Worm (Caenorhabditis elegans) whole organism, L3 larva: ENCODE results near the gene srz-56.
A peak's percentile ranks its signal among the peaks of the same experiment; 100 is the strongest.

Experiments used
- R02D3.7 ChIP-seq: fragments of 150-350 bp; optimal IDR thresholded peaks from 2 replicates; lab custom pipeline; 2014; ENCODE audit warnings: missing biosample characterization, missing genetic modification characterization
- ceh-16 ChIP-seq: sonication (generic microtip); optimal IDR thresholded peaks from 2 replicates; lab custom pipeline; 2017; ENCODE audit warnings: missing biosample characterization, missing genetic modification characterization
- ceh-28 ChIP-seq: fragments of 150-350 bp; optimal IDR thresholded peaks from 2 replicates; lab custom pipeline; 2014; ENCODE audit warnings: missing biosample characterization, missing genetic modification reagents, missing genetic modification characterization
- ceh-9 ChIP-seq: sonication (generic microtip); optimal IDR thresholded peaks from 2 replicates; lab custom pipeline; 2018; ENCODE audit warnings: missing biosample characterization, missing genetic modification characterization
- daf-12 ChIP-seq: fragments of 150-350 bp; optimal IDR thresholded peaks from 2 replicates; lab custom pipeline; 2014; ENCODE audit warnings: missing biosample characterization, missing genetic modification reagents, missing genetic modification characterization
- egl-27 ChIP-seq: sonication (generic microtip); optimal IDR thresholded peaks from 4 replicates; lab custom pipeline; 2017; ENCODE audit warnings: missing biosample characterization, missing genetic modification reagents, missing genetic modification characterization
- egl-5 ChIP-seq: fragments of 150-350 bp; optimal IDR thresholded peaks from 2 replicates; lab custom pipeline; 2017; ENCODE audit warnings: missing biosample characterization, missing genetic modification reagents, missing genetic modification characterization, inconsistent platforms
- elt-2 ChIP-seq: sonication (generic microtip); optimal IDR thresholded peaks from 2 replicates; lab custom pipeline; 2016; ENCODE audit warnings: missing genetic modification reagents, mild to moderate bottlenecking, missing genetic modification characterization, missing compliant biosample characterization
- eor-1 ChIP-seq, 2 experiments: fragments of 150-350 bp; optimal IDR thresholded peaks; 2 replicates each; lab custom pipeline; 2014 to 2018; ENCODE audit warnings: missing biosample characterization in 2 of 2, missing genetic modification characterization in 2 of 2
- fkh-10 ChIP-seq: sonication (generic microtip); optimal IDR thresholded peaks from 2 replicates; lab custom pipeline; 2017; ENCODE audit warnings: missing biosample characterization, missing genetic modification reagents, missing genetic modification characterization
- fos-1 ChIP-seq: fragments of 150-350 bp; optimal IDR thresholded peaks from 2 replicates; lab custom pipeline; 2014; ENCODE audit warnings: missing biosample characterization, missing genetic modification characterization
- hmg-11 ChIP-seq: sonication (generic microtip); optimal IDR thresholded peaks from 2 replicates; lab custom pipeline; 2016; ENCODE audit warnings: missing genetic modification characterization, missing compliant biosample characterization
- jun-1 ChIP-seq: fragments of 150-350 bp; optimal IDR thresholded peaks from 2 replicates; lab custom pipeline; 2014; ENCODE audit warnings: missing biosample characterization, missing genetic modification reagents, missing genetic modification characterization
- mml-1 ChIP-seq: fragments of 150-350 bp; sonication (generic microtip); optimal IDR thresholded peaks from 3 replicates; lab custom pipeline; 2014; ENCODE audit warnings: missing biosample characterization, missing genetic modification characterization
- nfya-1 ChIP-seq: sonication (generic microtip); optimal IDR thresholded peaks from 2 replicates; lab custom pipeline; 2017; ENCODE audit warnings: missing genetic modification characterization, mild to moderate bottlenecking, missing compliant biosample characterization, antibody characterized with exemption, moderate library complexity; ENCODE audit not compliant: insufficient read depth
- nhr-11 ChIP-seq: fragments of 150-350 bp; optimal IDR thresholded peaks from 2 replicates; lab custom pipeline; 2014; ENCODE audit warnings: missing biosample characterization, missing genetic modification characterization
- nhr-12 ChIP-seq: fragments of 150-350 bp; optimal IDR thresholded peaks from 2 replicates; lab custom pipeline; 2014; ENCODE audit warnings: missing biosample characterization, missing genetic modification characterization
- nhr-25 ChIP-seq: sonication (generic microtip); optimal IDR thresholded peaks from 2 replicates; lab custom pipeline; 2017; ENCODE audit warnings: missing biosample characterization, missing genetic modification characterization
- nhr-28 ChIP-seq: fragments of 150-350 bp; optimal IDR thresholded peaks from 2 replicates; lab custom pipeline; 2014; ENCODE audit warnings: missing biosample characterization, missing genetic modification characterization
- nhr-43 ChIP-seq: sonication (generic microtip); optimal IDR thresholded peaks from 2 replicates; lab custom pipeline; 2016; ENCODE audit warnings: mild to moderate bottlenecking, missing genetic modification characterization, missing compliant biosample characterization; ENCODE audit not compliant: poor library complexity, severe bottlenecking
- nhr-67 ChIP-seq: fragments of 150-350 bp; optimal IDR thresholded peaks from 2 replicates; lab custom pipeline; 2014; ENCODE audit warnings: missing biosample characterization, missing genetic modification characterization
- nhr-76 ChIP-seq: fragments of 150-350 bp; sonication (generic microtip); optimal IDR thresholded peaks from 5 replicates; lab custom pipeline; 2014; ENCODE audit warnings: missing biosample characterization, missing genetic modification characterization
- nhr-77 ChIP-seq: fragments of 150-350 bp; optimal IDR thresholded peaks from 2 replicates; lab custom pipeline; 2014; ENCODE audit warnings: missing biosample characterization, missing genetic modification characterization
- pha-4 ChIP-seq: fragments of 150-350 bp; optimal IDR thresholded peaks from 2 replicates; lab custom pipeline; 2014; ENCODE audit warnings: missing biosample characterization, missing genetic modification reagents, missing genetic modification characterization
- pqm-1 ChIP-seq: fragments of 150-350 bp; optimal IDR thresholded peaks from 2 replicates; lab custom pipeline; 2017; ENCODE audit warnings: missing biosample characterization, missing genetic modification characterization, inconsistent platforms
- sea-2 ChIP-seq: fragments of 150-350 bp; sonication (generic microtip); optimal IDR thresholded peaks from 4 replicates; lab custom pipeline; 2014; ENCODE audit warnings: missing biosample characterization, missing genetic modification reagents, missing genetic modification characterization
- skn-1 ChIP-seq: fragments of 150-350 bp; optimal IDR thresholded peaks from 2 replicates; lab custom pipeline; 2014; ENCODE audit warnings: missing biosample characterization, missing genetic modification characterization
- tbx-2 ChIP-seq: sonication (generic microtip); optimal IDR thresholded peaks from 2 replicates; lab custom pipeline; 2016; ENCODE audit warnings: mild to moderate bottlenecking, missing genetic modification characterization, missing compliant biosample characterization
- unc-39 ChIP-seq: sonication (generic microtip); optimal IDR thresholded peaks from 4 replicates; lab custom pipeline; 2017; ENCODE audit warnings: missing biosample characterization, missing genetic modification characterization
- unc-62 ChIP-seq: fragments of 150-350 bp; sonication (generic microtip); optimal IDR thresholded peaks from 4 replicates; lab custom pipeline; 2014; ENCODE audit warnings: missing biosample characterization, missing genetic modification reagents, missing genetic modification characterization
- zag-1 ChIP-seq: fragments of 150-350 bp; optimal IDR thresholded peaks from 2 replicates; lab custom pipeline; 2014; ENCODE audit warnings: missing biosample characterization, missing genetic modification characterization
- ztf-4 ChIP-seq: fragments of 150-350 bp; optimal IDR thresholded peaks from 2 replicates; lab custom pipeline; 2014; ENCODE audit warnings: missing biosample characterization, missing genetic modification characterization

Gene srz-56

DNA sequence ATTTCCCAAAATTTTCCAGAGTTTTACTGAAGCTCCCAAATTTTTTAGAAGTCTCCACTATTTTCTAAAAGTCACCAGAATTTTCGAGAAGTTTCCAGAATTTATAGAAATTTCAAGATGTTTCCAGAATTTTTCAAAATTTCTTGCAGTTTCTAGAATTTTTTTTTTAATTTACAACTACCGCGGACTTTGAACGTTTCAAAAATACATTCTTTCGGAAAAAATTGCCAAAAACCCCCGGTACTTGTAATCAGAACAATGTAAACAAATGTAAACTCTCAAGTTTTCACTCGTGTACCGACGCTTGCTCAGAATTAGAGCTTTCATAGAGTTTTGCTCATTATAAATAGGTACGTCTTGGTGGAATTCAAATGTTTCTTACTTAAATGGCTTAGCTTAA lies 32.2 kb downstream of the srz-56 start, which contains the start of gene fbxa-39:
Gene fbxa-39 (plus strand): TSS at position 301 of the 400 bp plus-strand sequence.
- TF ChIP-seq R02D3.7 = no peak
- no peak for TF ChIP-seq nhr-77 (tag; lab: Kevin White, UChicago)
- TF ChIP-seq fkh-10 (GFP tag; lab: Kevin White, UChicago) = no peak
- TF ChIP-seq elt-2 = no peak
- TF ChIP-seq nhr-28 (tag; lab: Kevin White, UChicago) = no peak
- TF ChIP-seq ceh-9 = no peak
- TF ChIP-seq fos-1 (tag; lab: Kevin White, UChicago) = no peak
- TF ChIP-seq tbx-2 (tag; lab: Kevin White, UChicago) = no peak
- TF ChIP-seq pqm-1 (tag; lab: Kevin White, UChicago) = no peak
- TF ChIP-seq nhr-67 (tag; lab: Kevin White, UChicago) = no peak
- no peak for TF ChIP-seq nhr-76
- TF ChIP-seq daf-12 = no peak
- TF ChIP-seq nfya-1 = no peak
- TF ChIP-seq zag-1 = no peak
- TF ChIP-seq mml-1 (tag; lab: Kevin White, UChicago) = no peak
- no peak for TF ChIP-seq sea-2 (GFP tag; lab: Kevin White, UChicago)

DNA sequence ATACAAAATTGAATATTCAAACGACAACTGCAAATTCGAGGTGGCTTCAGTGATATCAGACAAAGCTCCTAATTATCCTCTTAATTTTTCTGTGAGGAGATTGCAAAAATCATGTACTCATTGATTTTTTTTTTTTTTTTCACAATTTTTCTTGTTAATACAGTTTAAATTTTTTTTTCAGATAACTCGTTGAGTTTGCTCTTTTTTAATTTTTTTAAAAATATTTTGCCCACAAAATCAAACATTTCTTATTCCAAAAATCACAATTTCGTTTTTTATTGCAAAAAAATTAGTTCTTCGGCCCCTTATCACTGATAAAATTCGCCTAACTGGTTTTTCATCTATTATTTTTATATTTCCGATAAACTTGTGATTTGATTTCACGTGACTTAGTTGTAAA lies 36.3 kb downstream of the srz-56 start, which contains the start of gene Y54F10BM.21:
Gene Y54F10BM.21 (plus strand): TSS at position 301 of the 400 bp plus-strand sequence.
- TF ChIP-seq unc-39 (no peak), hmg-11 (no peak), zag-1 (no peak), nhr-11 (tag; lab: Kevin White, UChicago) (no peak), unc-62 (no peak), nhr-43 (tag; lab: Kevin White, UChicago) (no peak), fos-1 (tag; lab: Kevin White, UChicago) (no peak), tbx-2 (tag; lab: Kevin White, UChicago) (no peak), mml-1 (tag; lab: Kevin White, UChicago) (no peak), pha-4 (tag; lab: Kevin White, UChicago) (no peak)
- TF ChIP-seq, all 47 proteins: peak for 0

DNA sequence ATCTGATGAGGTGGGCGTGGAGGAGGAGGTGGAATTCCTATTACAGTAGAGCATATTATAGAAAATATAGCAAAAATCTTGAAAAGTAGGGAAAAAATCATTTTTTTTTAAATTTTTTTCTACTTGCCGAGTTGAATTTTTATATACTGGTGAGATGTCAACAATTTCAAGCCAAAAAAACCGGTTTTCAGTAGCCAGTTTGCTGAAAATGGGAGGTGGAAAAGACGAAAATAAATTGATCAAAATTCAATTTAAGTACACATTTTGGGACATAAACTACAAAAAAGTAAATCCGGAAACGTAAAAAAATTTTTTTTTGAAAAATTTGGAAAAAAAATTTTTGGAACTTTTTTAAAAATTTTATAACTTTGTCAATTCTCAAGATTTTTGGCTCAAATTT lies 38.9 kb downstream of the srz-56 start, which contains the start of gene Y54F10BM.23:
Gene Y54F10BM.23 (minus strand): TSS at position 101 of the 400 bp plus-strand sequence.
- TF ChIP-seq nhr-28 (tag; lab: Kevin White, UChicago) (no peak), ztf-4 (no peak), nhr-25 (no peak), nhr-77 (tag; lab: Kevin White, UChicago) (no peak), egl-5 (tag; lab: Kevin White, UChicago) (no peak), R02D3.7 (no peak), ceh-9 (no peak), ceh-28 (tag; lab: Kevin White, UChicago) (no peak), elt-2 (no peak), egl-27 (tag; lab: Kevin White, UChicago) (no peak), daf-12 (no peak), unc-39 (no peak), eor-1 (tag; optimal IDR thresholded peaks at IDR 0.05; lab: Kevin White, UChicago) (no peak), ceh-16 (no peak), nfya-1 (no peak), pqm-1 (tag; lab: Kevin White, UChicago) (no peak), nhr-12 (no peak)

DNA sequence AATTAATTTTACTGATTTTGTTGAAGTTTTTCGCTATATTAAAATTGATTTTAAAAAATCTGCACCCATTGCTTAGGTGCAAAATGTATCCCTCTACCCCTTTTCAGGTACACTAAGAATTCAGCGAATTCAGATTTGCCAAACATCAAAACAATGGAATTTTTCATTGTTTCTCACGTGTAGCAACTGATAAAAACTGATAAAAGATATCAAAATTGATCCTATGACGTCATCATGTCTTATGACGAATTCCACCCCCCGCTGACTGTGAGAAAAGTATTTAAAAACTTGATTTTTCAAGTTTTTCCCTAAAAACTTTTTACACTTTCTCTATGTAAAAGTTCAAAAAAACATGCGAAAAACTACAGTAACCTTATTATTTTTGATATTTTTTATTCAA lies 40.0 kb downstream of the srz-56 start, which contains the start of gene Y54F10BM.22:
Gene Y54F10BM.22 (plus strand): TSS at position 331 of the 400 bp plus-strand sequence.
- no peak for TF ChIP-seq skn-1 (tag; lab: Kevin White, UChicago)
- TF ChIP-seq, all 47 proteins: peak for 0

DNA sequence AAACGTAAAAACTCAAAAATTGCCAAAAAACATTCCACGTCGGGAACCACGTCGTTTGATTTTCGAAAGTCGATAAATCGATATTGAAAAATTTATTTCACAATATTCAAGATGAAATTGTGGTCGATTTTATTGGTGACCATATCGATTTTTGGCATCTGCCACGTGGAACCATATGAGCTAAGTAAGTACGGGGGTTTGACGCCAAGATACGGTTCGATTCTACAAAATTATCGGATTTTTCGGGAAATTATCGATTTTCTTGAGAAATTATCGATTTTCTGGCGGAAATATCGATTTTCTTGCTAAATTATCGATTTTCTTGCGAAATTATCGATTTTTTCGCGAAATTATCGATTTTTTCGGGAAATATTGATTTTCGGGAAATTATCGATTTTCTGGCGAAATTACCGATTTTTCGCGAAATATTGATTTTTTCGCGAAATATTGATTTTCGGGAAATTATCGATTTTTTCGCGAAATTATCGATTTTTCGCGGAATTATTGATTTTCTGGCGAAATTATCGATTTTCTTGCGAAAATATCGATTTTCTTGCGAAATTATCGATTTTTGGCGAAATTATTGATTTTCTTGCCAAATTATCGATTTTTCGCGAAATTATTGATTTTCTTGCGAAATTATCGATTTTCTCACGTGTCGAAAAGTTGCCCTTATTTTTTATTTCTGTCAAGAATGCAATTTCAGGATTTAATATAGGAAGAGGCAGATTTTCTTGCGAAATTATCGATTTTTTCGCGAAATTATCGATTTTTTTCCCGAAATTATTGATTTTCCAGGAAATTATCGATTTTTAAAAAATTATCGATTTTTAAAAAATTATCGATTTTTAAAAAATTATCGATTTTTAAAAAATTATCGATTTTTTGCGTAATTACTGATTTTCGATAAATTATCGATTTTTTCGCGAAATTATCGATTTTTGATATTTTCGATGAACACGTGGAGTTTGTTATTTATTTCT lies 41.7 kb downstream of the srz-56 start, which contains the start of gene Y54F10BM.3:
Gene Y54F10BM.3 (plus strand): TSS at position 51 of the 983 bp plus-strand sequence.
- TF ChIP-seq jun-1 (tag; lab: Kevin White, UChicago) (no peak), ceh-28 (tag; lab: Kevin White, UChicago) (peak; percentile 98)
